Fruit fly (Drosophila melanogaster): ENCODE results near the gene CG32547.

CG32547 gene

DNA sequence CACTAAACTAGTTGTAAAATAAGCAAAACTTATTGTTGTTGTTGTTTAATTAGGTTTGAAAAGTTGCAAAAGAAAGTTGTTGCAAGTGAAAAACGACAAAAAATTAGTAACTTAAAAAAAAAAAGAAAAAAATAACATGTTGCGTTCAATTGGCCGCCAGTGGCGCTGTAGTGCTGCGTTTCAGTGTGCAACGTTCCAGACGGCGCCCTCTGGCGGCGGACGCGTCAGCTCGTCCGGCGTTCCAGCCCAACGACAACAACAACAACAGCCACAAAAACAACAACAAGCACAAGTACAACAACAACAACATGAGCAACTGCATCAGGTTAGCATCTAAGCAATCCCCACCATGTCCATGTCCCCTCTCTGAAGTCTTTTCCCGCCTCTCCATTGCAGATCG, 38.1 kb upstream of the CG32547 start (continued):
- TF ChIP-seq CG2678 (tag; optimal IDR thresholded peaks at IDR 0.05) (peak; percentile 8), Dip2 (GFP tag; IDR thresholded peaks at IDR 0.05) (no peak), ERR (GFP tag; optimal IDR thresholded peaks at IDR 0.05) (no peak), Vsx1 (GFP tag; optimal IDR thresholded peaks at IDR 0.05) (no peak), CG15514 (GFP tag; optimal IDR thresholded peaks at IDR 0.05) (no peak), CG10462 (GFP tag; optimal IDR thresholded peaks at IDR 0.05) (no peak), CG11247 (GFP tag; IDR thresholded peaks at IDR 0.05) (no peak; the same call in 1 of the 2 replicates), dmrt11E (tag; optimal IDR thresholded peaks at IDR 0.05) (peak; percentile 5), twi (tag; optimal IDR thresholded peaks at IDR 0.05) (no peak), Gug (GFP tag; IDR thresholded peaks at IDR 0.05) (no peak), CG4328 (GFP tag; optimal IDR thresholded peaks at IDR 0.05) (no peak), ranshi (GFP tag; IDR thresholded peaks at IDR 0.05) (no peak), CG4854 (GFP tag; optimal IDR thresholded peaks at IDR 0.05) (no peak), CG11696 (GFP tag; IDR thresholded peaks at IDR 0.05) (no peak), CG7987 (GFP tag; optimal IDR thresholded peaks at IDR 0.05) (no peak), CG3838 (GFP tag; optimal IDR thresholded peaks at IDR 0.05) (no peak), CG17361 (GFP tag; IDR thresholded peaks at IDR 0.05) (no peak), Chrac-16 (GFP tag; optimal IDR thresholded peaks at IDR 0.05) (peak; percentile 41), CG2199 (GFP tag; IDR thresholded peaks at IDR 0.05) (peak; percentile 83; the same call in 2 of the 3 replicates), HHEX (GFP tag; optimal IDR thresholded peaks at IDR 0.05) (no peak), rib (GFP tag; IDR thresholded peaks at IDR 0.05) (no peak), Lpt (GFP tag; optimal IDR thresholded peaks at IDR 0.05) (no peak), fd3F (GFP tag; optimal IDR thresholded peaks at IDR 0.05) (no peak), ind (GFP tag; optimal IDR thresholded peaks at IDR 0.05) (no peak), CG8388 (GFP tag; optimal IDR thresholded peaks at IDR 0.05) (peak; percentile 6), Ptx1 (GFP tag; IDR thresholded peaks at IDR 0.05) (peak; percentile 31; the same call in 1 of the 2 replicates), CG34376 (GFP tag; optimal IDR thresholded peaks at IDR 0.05) (no peak), Jarid2 (GFP tag; optimal IDR thresholded peaks at IDR 0.05) (no peak), NC2β (GFP tag; optimal IDR thresholded peaks at IDR 0.05) (peak; percentile 46), vnd (GFP tag; IDR thresholded peaks at IDR 0.05; ENCODE audit: partially characterized antibody) (no peak), CG8924 (tag; optimal IDR thresholded peaks at IDR 0.05) (no peak), CG18619 (GFP tag; optimal IDR thresholded peaks at IDR 0.05) (peak; percentile 7), ase (GFP tag; IDR thresholded peaks at IDR 0.05) (peak; percentile 30; the same call in 1 of the 3 replicates), Ravus (GFP tag; IDR thresholded peaks at IDR 0.05) (no peak), Hey (tag; optimal IDR thresholded peaks at IDR 0.05) (no peak), jing (GFP tag; optimal IDR thresholded peaks at IDR 0.05) (no peak), BtbVII (GFP tag; optimal IDR thresholded peaks at IDR 0.05) (peak; percentile 16), zen (tag; optimal IDR thresholded peaks at IDR 0.05) (no peak), CG3065 (GFP tag; optimal IDR thresholded peaks at IDR 0.05) (no peak), gsb-n (tag; optimal IDR thresholded peaks at IDR 0.05) (no peak), chn (GFP tag; optimal IDR thresholded peaks at IDR 0.05) (no peak), Awh (GFP tag; IDR thresholded peaks at IDR 0.05) (peak; percentile 62; the same call in 1 of the 2 replicates), CG8478 (optimal IDR thresholded peaks at IDR 0.05) (no peak), Dfd (GFP tag; optimal IDR thresholded peaks at IDR 0.05) (no peak), Poxn (GFP tag; IDR thresholded peaks at IDR 0.05) (no peak), p53 (GFP tag; optimal IDR thresholded peaks at IDR 0.05) (no peak), CG32532 (GFP tag; IDR thresholded peaks at IDR 0.05) (peak; percentile 18; the same call in 1 of the 2 replicates), CG7357 (GFP tag; IDR thresholded peaks at IDR 0.05) (no peak), CG13424 (tag; optimal IDR thresholded peaks at IDR 0.05) (no peak), peb (GFP tag; IDR thresholded peaks at IDR 0.05) (no peak), dmrt99B (tag; optimal IDR thresholded peaks at IDR 0.05) (peak; percentile 37), crp (GFP tag; optimal IDR thresholded peaks at IDR 0.05) (no peak)

Measured in whole organism, embryonic.